Fruit fly (Drosophila melanogaster) Kc167 (cell line): Measurements from ENCODE around the gene Dok.

Experiments
- Sin3A ChIP-seq: fragments of >200 bp; optimal IDR thresholded peaks from 2 replicates; lab custom pipeline; 2018; ENCODE audit warnings: missing external identifiers
- h ChIP-seq: fragments of >200 bp; optimal IDR thresholded peaks from 3 replicates; lab custom pipeline; 2018; ENCODE audit warnings: missing external identifiers
- insv ChIP-seq: fragments of >200 bp; optimal IDR thresholded peaks from 3 replicates; lab custom pipeline; 2018; ENCODE audit warnings: missing external identifiers
- ttk ChIP-seq: sonication (Bioruptor generic); optimal IDR thresholded peaks from 2 replicates; lab custom pipeline; 2017; ENCODE audit warnings: missing external identifiers

- TF ChIP-seq ttk (lab: Kevin White, UChicago) = no peak
- no peak for TF ChIP-seq Sin3A
- TF ChIP-seq insv (lab: Kevin White, UChicago) = no peak
- no peak for TF ChIP-seq h (lab: Kevin White, UChicago)
Measured at dm6 chrX:7299399-7300355, 24.3 kb upstream of the Dok start.
